Worm (Caenorhabditis elegans): ENCODE measurements around the gene bath-39.

- no peak for TF ChIP-seq ama-1 (optimal IDR thresholded peaks at IDR 0.05)
- no peak for TF ChIP-seq flt-1 (GFP tag; IDR thresholded peaks at IDR 0.05)
- TF ChIP-seq hmg-4 (GFP tag; optimal IDR thresholded peaks at IDR 0.05) = no peak
- TF ChIP-seq ets-7 (tag; optimal IDR thresholded peaks at IDR 0.05) = no peak
- TF ChIP-seq sea-1 (GFP tag; conservative IDR thresholded peaks at IDR 0.05) = no peak
- no peak for TF ChIP-seq aly-1 (tag; optimal IDR thresholded peaks at IDR 0.05)
These were observed 30.6 kb downstream of the bath-39 start, which contains the start of gene T10G3.3 for ce11 chrV:13489830-13490229.

Data from whole organism, early embryonic.